Fruit fly (Drosophila melanogaster): ENCODE data around the gene CG14624.

CG14624 gene

dm6 chrX:1234817-1235617 is 28.5 kb downstream of the CG14624 start (continued):
- TF ChIP-seq pita (GFP tag; optimal IDR thresholded peaks at IDR 0.05): no peak
- no peak for TF ChIP-seq zen2 (GFP tag; IDR thresholded peaks at IDR 0.05; ENCODE audit: partially characterized antibody)
- peak; percentile 44 for TF ChIP-seq Fer2 (tag; optimal IDR thresholded peaks at IDR 0.05)
- TF ChIP-seq CG3838 (GFP tag; optimal IDR thresholded peaks at IDR 0.05): peak; percentile 56
- peak; percentile 52; the same call in 1 of the 2 replicates for TF ChIP-seq CG43689 (GFP tag; IDR thresholded peaks at IDR 0.05)
- TF ChIP-seq jigr1 (GFP tag; IDR thresholded peaks at IDR 0.05): peak; percentile 64; the same call in 1 of the 3 replicates
- no peak for TF ChIP-seq CG9797 (GFP tag; optimal IDR thresholded peaks at IDR 0.05)
- peak; percentile 62 for TF ChIP-seq CG6854 (GFP tag; optimal IDR thresholded peaks at IDR 0.05)
- peak; percentile 71; the same call in 2 of the 3 replicates for TF ChIP-seq H15 (GFP tag; IDR thresholded peaks at IDR 0.05)
- peak; percentile 89 for TF ChIP-seq gem (tag; optimal IDR thresholded peaks at IDR 0.05)
- no peak for TF ChIP-seq vnd (GFP tag; IDR thresholded peaks at IDR 0.05; ENCODE audit: partially characterized antibody)
- peak; percentile 11 for TF ChIP-seq CG9876 (GFP tag; optimal IDR thresholded peaks at IDR 0.05)
- peak; percentile 66; the same call in 3 of the 4 replicates for TF ChIP-seq Dll (GFP tag; IDR thresholded peaks at IDR 0.05; ENCODE audit: partially characterized antibody)
- no peak for TF ChIP-seq Kr (GFP tag; optimal IDR thresholded peaks at IDR 0.05)
- TF ChIP-seq B-H2 (GFP tag; optimal IDR thresholded peaks at IDR 0.05): peak; percentile 63
- TF ChIP-seq CG11085 (GFP tag; IDR thresholded peaks at IDR 0.05): peak; percentile 49; the same call in 1 of the 2 replicates
- TF ChIP-seq onecut (GFP tag; IDR thresholded peaks at IDR 0.05): peak; percentile 79
- peak; percentile 62 for TF ChIP-seq Nf-YC (tag; optimal IDR thresholded peaks at IDR 0.05)
- TF ChIP-seq toy (GFP tag; IDR thresholded peaks at IDR 0.05): peak; percentile 35; the same call in 1 of the 2 replicates
- peak; percentile 81 for TF ChIP-seq sisA (GFP tag; IDR thresholded peaks at IDR 0.05)
- TF ChIP-seq CG8359 (GFP tag; optimal IDR thresholded peaks at IDR 0.05; ENCODE audit: borderline replicate concordance): peak; percentile 59
- peak; percentile 47 for TF ChIP-seq CG4424 (GFP tag; optimal IDR thresholded peaks at IDR 0.05)
- no peak for TF ChIP-seq CG34376 (GFP tag; optimal IDR thresholded peaks at IDR 0.05)
- peak; percentile 62 for TF ChIP-seq CG3847 (GFP tag; IDR thresholded peaks at IDR 0.05)
- TF ChIP-seq dati (GFP tag; IDR thresholded peaks at IDR 0.05): peak; percentile 64
- TF ChIP-seq CG13296 (GFP tag; optimal IDR thresholded peaks at IDR 0.05): peak; percentile 57
- no peak for TF ChIP-seq CG14860 (GFP tag; IDR thresholded peaks at IDR 0.05; ENCODE audit: partially characterized antibody)
- TF ChIP-seq Bteb2 (GFP tag; optimal IDR thresholded peaks at IDR 0.05): peak; percentile 4
- TF ChIP-seq CG12071 (GFP tag; optimal IDR thresholded peaks at IDR 0.05): peak; percentile 77
- peak; percentile 63 for TF ChIP-seq Vsx1 (GFP tag; optimal IDR thresholded peaks at IDR 0.05)
- TF ChIP-seq CG31224 (GFP tag; IDR thresholded peaks at IDR 0.05): peak; percentile 56; the same call in 1 of the 2 replicates
- TF ChIP-seq fru (optimal IDR thresholded peaks at IDR 0.05): no peak
- TF ChIP-seq CG13123 (GFP tag; optimal IDR thresholded peaks at IDR 0.05): peak; percentile 22
- TF ChIP-seq tll (GFP tag; optimal IDR thresholded peaks at IDR 0.05): peak in 1 of 2 experiments; percentile 50
- TF ChIP-seq az2 (GFP tag; optimal IDR thresholded peaks at IDR 0.05): peak; percentile 72
- TF ChIP-seq Myb (GFP tag; optimal IDR thresholded peaks at IDR 0.05): peak; percentile 54
- peak; percentile 51; the same call in 1 of the 2 replicates for TF ChIP-seq sna (GFP tag; IDR thresholded peaks at IDR 0.05; ENCODE audit: partially characterized antibody)
- peak; percentile 1 for TF ChIP-seq Sry-β (GFP tag; optimal IDR thresholded peaks at IDR 0.05)
- TF ChIP-seq Hand (GFP tag; optimal IDR thresholded peaks at IDR 0.05): peak; percentile 32
- no peak for TF ChIP-seq ash1 (GFP tag; optimal IDR thresholded peaks at IDR 0.05)
- TF ChIP-seq CG4730 (GFP tag; IDR thresholded peaks at IDR 0.05): peak; percentile 69
- no peak for TF ChIP-seq CG7745 (tag; optimal IDR thresholded peaks at IDR 0.05)
- TF ChIP-seq CG3281 (GFP tag; optimal IDR thresholded peaks at IDR 0.05): peak; percentile 61
- peak; percentile 62 for TF ChIP-seq tup (GFP tag; optimal IDR thresholded peaks at IDR 0.05)
- peak; percentile 62; the same call in 1 of the 2 replicates for TF ChIP-seq Taf1 (GFP tag; IDR thresholded peaks at IDR 0.05)
- peak; percentile 54; the same call in 1 of the 2 replicates for TF ChIP-seq wor (GFP tag; IDR thresholded peaks at IDR 0.05)
- TF ChIP-seq Fer1 (GFP tag; optimal IDR thresholded peaks at IDR 0.05): peak; percentile 78
- TF ChIP-seq dan (GFP tag; IDR thresholded peaks at IDR 0.05): peak; percentile 35; the same call in 1 of the 2 replicates
